Worm (Caenorhabditis elegans) whole organism, midembryonic: Measurements from ENCODE around the gene nhr-239.

Source experiments
- cog-1 ChIP-seq: sonication (generic microtip); optimal IDR thresholded peaks from 2 replicates; lab custom pipeline; 2016; ENCODE audit warnings: missing genetic modification characterization, missing compliant biosample characterization
- flt-1 ChIP-seq: fragments of 200-800 bp; sonication (Bioruptor generic); IDR thresholded peaks from 2 replicates; pipeline ENCODE4 v1.3.6; 2022; ENCODE audit warnings: missing genetic modification characterization, missing compliant biosample characterization
- klf-2 ChIP-seq: fragments of 200-800 bp; sonication (Bioruptor generic); conservative IDR thresholded peaks from 2 replicates; pipeline ENCODE4 v1.3.6; 2022; ENCODE audit warnings: missing genetic modification reagents, missing genetic modification characterization, missing compliant biosample characterization
- ztf-29 ChIP-seq: fragments of 200-800 bp; sonication (Bioruptor generic); IDR thresholded peaks from 2 replicates; pipeline ENCODE4 v1.3.6; 2022; ENCODE audit warnings: missing genetic modification reagents, missing genetic modification characterization, missing compliant biosample characterization

DNA sequence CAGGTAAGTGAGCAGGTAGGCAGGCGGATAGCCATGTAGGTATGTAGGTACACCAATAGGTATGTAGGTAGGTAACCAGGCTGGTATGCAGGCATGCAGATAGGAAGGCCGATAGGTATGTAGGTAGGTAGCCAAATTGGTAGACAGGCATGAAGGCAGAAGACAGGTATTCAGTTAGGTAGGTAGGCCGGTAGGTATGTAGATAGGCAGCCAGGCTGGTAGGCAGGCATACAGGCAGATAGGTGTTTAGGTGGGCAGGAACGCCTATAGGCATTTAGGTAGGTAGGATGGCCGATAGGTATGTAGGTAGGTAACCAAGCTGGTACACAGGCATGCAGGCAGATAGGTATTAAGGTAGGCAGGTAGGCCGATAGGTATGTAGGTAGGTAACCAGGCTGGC is 747 bp upstream of the nhr-239 start:
- TF ChIP-seq flt-1 (no peak), klf-2 (GFP tag; lab: Robert Waterston, UW) (no peak), cog-1 (tag; lab: Kevin White, UChicago) (no peak), ztf-29 (GFP tag; lab: Robert Waterston, UW) (no peak)
